Worm (Caenorhabditis elegans) whole organism, L3 larva: ENCODE measurements around the gene C47D12.2.
A peak's percentile ranks its signal among the peaks of the same experiment; 100 is the strongest.

ENCODE experiments used
- ceh-28 ChIP-seq: fragments of 150-350 bp; optimal IDR thresholded peaks from 2 replicates; lab custom pipeline; 2014; ENCODE audit warnings: missing biosample characterization, missing genetic modification reagents, missing genetic modification characterization
- pha-4 ChIP-seq: fragments of 150-350 bp; optimal IDR thresholded peaks from 2 replicates; lab custom pipeline; 2014; ENCODE audit warnings: missing biosample characterization, missing genetic modification reagents, missing genetic modification characterization

- peak; percentile 98 for TF ChIP-seq pha-4
- TF ChIP-seq ceh-28 = peak; percentile 91
Measured at ce11 chrII:11635745-11636161, 40.4 kb upstream of the C47D12.2 start.
